Fruit fly (Drosophila melanogaster): Measurements from ENCODE around the gene CG6324.

CG6324 gene

dm6 chrX:15450327-15450644 is 25.6 kb upstream of the CG6324 start:
- TF ChIP-seq ATbp (GFP tag; optimal IDR thresholded peaks at IDR 0.05) (no peak), CG10431 (GFP tag; optimal IDR thresholded peaks at IDR 0.05) (no peak), Bgb (GFP tag; IDR thresholded peaks at IDR 0.05; ENCODE audit: partially characterized antibody) (peak; percentile 20; the same call in 1 of the 2 replicates), CG34422 (GFP tag; IDR thresholded peaks at IDR 0.05) (peak; percentile 47; the same call in 1 of the 3 replicates), CG10543 (GFP tag; optimal IDR thresholded peaks at IDR 0.05) (no peak), btn (GFP tag; optimal IDR thresholded peaks at IDR 0.05) (no peak), chm (GFP tag; IDR thresholded peaks at IDR 0.05) (0 out of 2 replicates have a peak, but pooled peaks have one; percentile 6), CG18619 (GFP tag; optimal IDR thresholded peaks at IDR 0.05) (no peak), CG12071 (GFP tag; optimal IDR thresholded peaks at IDR 0.05) (no peak), MESR4 (GFP tag; optimal IDR thresholded peaks at IDR 0.05) (peak; percentile 44), CG1647 (GFP tag; optimal IDR thresholded peaks at IDR 0.05) (no peak), unpg (GFP tag; optimal IDR thresholded peaks at IDR 0.05) (no peak), Fer2 (tag; optimal IDR thresholded peaks at IDR 0.05) (no peak), CG8388 (GFP tag; optimal IDR thresholded peaks at IDR 0.05) (no peak), CG12104 (GFP tag; optimal IDR thresholded peaks at IDR 0.05) (no peak), bigmax (GFP tag; optimal IDR thresholded peaks at IDR 0.05) (peak; percentile 3), Gsc (GFP tag; IDR thresholded peaks at IDR 0.05) (no peak), B-H1 (GFP tag; IDR thresholded peaks at IDR 0.05) (no peak), CG7556 (GFP tag; optimal IDR thresholded peaks at IDR 0.05) (no peak), jigr1 (GFP tag; IDR thresholded peaks at IDR 0.05) (no peak), zfh2 (GFP tag; optimal IDR thresholded peaks at IDR 0.05) (no peak), cato (GFP tag; optimal IDR thresholded peaks at IDR 0.05; ENCODE audit: borderline replicate concordance) (no peak), CG8944 (GFP tag; optimal IDR thresholded peaks at IDR 0.05) (no peak), CG6813 (GFP tag; optimal IDR thresholded peaks at IDR 0.05) (no peak), sna (GFP tag; IDR thresholded peaks at IDR 0.05; ENCODE audit: partially characterized antibody) (peak; percentile 9; the same call in 1 of the 2 replicates), Dip3 (GFP tag; optimal IDR thresholded peaks at IDR 0.05) (no peak), Kr (GFP tag; optimal IDR thresholded peaks at IDR 0.05) (no peak), chinmo (GFP tag; IDR thresholded peaks at IDR 0.05; ENCODE audit: partially characterized antibody) (no peak)

- TF ChIP-seq otp (GFP tag; IDR thresholded peaks at IDR 0.05) (peak; percentile 75; the same call in 2 of the 3 replicates), zfh1 (GFP tag; IDR thresholded peaks at IDR 0.05) (peak; percentile 68; the same call in 2 of the 3 replicates), Gug (GFP tag; IDR thresholded peaks at IDR 0.05) (peak; percentile 43; the same call in 1 of the 4 replicates), Dll (GFP tag; IDR thresholded peaks at IDR 0.05; ENCODE audit: partially characterized antibody) (no peak), CG13775 (GFP tag; optimal IDR thresholded peaks at IDR 0.05) (peak; percentile 14), CG7987 (GFP tag; optimal IDR thresholded peaks at IDR 0.05) (no peak), Atf6 (GFP tag; IDR thresholded peaks at IDR 0.05) (no peak), toy (GFP tag; IDR thresholded peaks at IDR 0.05) (no peak), ftz-f1 (GFP tag; optimal IDR thresholded peaks at IDR 0.05) (no peak), CG31441 (GFP tag; IDR thresholded peaks at IDR 0.05) (peak; percentile 38; the same call in 1 of the 2 replicates), CG6791 (GFP tag; IDR thresholded peaks at IDR 0.05; ENCODE audit: partially characterized antibody) (peak; percentile 49; the same call in 1 of the 3 replicates), Pdp1 (GFP tag; optimal IDR thresholded peaks at IDR 0.05) (peak in 1 of 2 experiments; percentile 32), Lhr (GFP tag; optimal IDR thresholded peaks at IDR 0.05) (peak; percentile 8), CG32532 (GFP tag; IDR thresholded peaks at IDR 0.05) (0 out of 2 replicates have a peak, but pooled peaks have one; percentile 16), chm (GFP tag; IDR thresholded peaks at IDR 0.05) (0 out of 2 replicates have a peak, but pooled peaks have one; percentile 43), ap (GFP tag; IDR thresholded peaks at IDR 0.05) (0 out of 2 replicates have a peak, but pooled peaks have one; percentile 11), Rx (GFP tag; IDR thresholded peaks at IDR 0.05) (0 out of 2 replicates have a peak, but pooled peaks have one; percentile 23), insv (GFP tag; optimal IDR thresholded peaks at IDR 0.05) (peak in 1 of 2 experiments; percentile 89), lilli (GFP tag; optimal IDR thresholded peaks at IDR 0.05) (peak; percentile 33), CG3838 (GFP tag; optimal IDR thresholded peaks at IDR 0.05) (no peak), CG30403 (GFP tag; optimal IDR thresholded peaks at IDR 0.05) (peak; percentile 27), Ada2b (GFP tag; IDR thresholded peaks at IDR 0.05) (peak; percentile 21; the same call in 1 of the 2 replicates), CG7556 (GFP tag; optimal IDR thresholded peaks at IDR 0.05) (peak; percentile 10), nmo (GFP tag; optimal IDR thresholded peaks at IDR 0.05) (peak; percentile 44)
These were observed 22.8 kb upstream of the CG6324 start, which contains the start of gene CG11655 for dm6 chrX:15453121-15453520. CG11655 (plus strand) TSS chrX:15453471.
